Worm (Caenorhabditis elegans): ENCODE measurements around the gene K04C2.2.

- no peak for TF ChIP-seq mdl-1 (tag; optimal IDR thresholded peaks at IDR 0.05)
- no peak for TF ChIP-seq ztf-4 (tag; optimal IDR thresholded peaks at IDR 0.05)
- no peak for TF ChIP-seq F13H6.1 (tag; optimal IDR thresholded peaks at IDR 0.05)
Observed at ce11 chrIII:6885889-6886288, 3.7 kb upstream of the K04C2.2 start.

Data from whole organism, L2 larva.